Worm (Caenorhabditis elegans) whole organism, late embryonic: ENCODE data around the gene unc-10.

Experiments
- ceh-19 ChIP-seq: fragments of 200-800 bp; sonication (Bioruptor generic); optimal IDR thresholded peaks from 2 replicates; lab custom pipeline; 2018; ENCODE audit warnings: mild to moderate bottlenecking, missing genetic modification characterization, missing compliant biosample characterization
- ceh-2 ChIP-seq: sonication (generic microtip); optimal IDR thresholded peaks from 2 replicates; lab custom pipeline; 2016; ENCODE audit warnings: missing genotype, missing genetic modification characterization, missing compliant biosample characterization
- fkh-10 ChIP-seq: fragments of 150-350 bp; optimal IDR thresholded peaks from 2 replicates; lab custom pipeline; 2014; ENCODE audit warnings: missing biosample characterization, missing genetic modification reagents, missing genetic modification characterization
- hlh-13 ChIP-seq: fragments of 200-800 bp; sonication (Bioruptor generic); optimal IDR thresholded peaks from 2 replicates; lab custom pipeline; 2018; ENCODE audit warnings: mild to moderate bottlenecking, missing genetic modification characterization, missing compliant biosample characterization
- nfya-1 ChIP-seq: sonication (generic microtip); optimal IDR thresholded peaks from 2 replicates; lab custom pipeline; 2017; ENCODE audit warnings: missing genetic modification characterization, mild to moderate bottlenecking, missing compliant biosample characterization, antibody characterized with exemption, moderate library complexity
- nhr-11 ChIP-seq: fragments of 150-350 bp; optimal IDR thresholded peaks from 2 replicates; lab custom pipeline; 2014; ENCODE audit warnings: missing biosample characterization, missing genetic modification characterization
- nhr-232 ChIP-seq: sonication (generic microtip); optimal IDR thresholded peaks from 2 replicates; lab custom pipeline; 2016; ENCODE audit warnings: missing genetic modification characterization, missing compliant biosample characterization
- unc-55 ChIP-seq: sonication (generic microtip); optimal IDR thresholded peaks from 2 replicates; lab custom pipeline; 2017; ENCODE audit warnings: missing biosample characterization, missing genetic modification reagents, missing genetic modification characterization
- zip-5 ChIP-seq: sonication (generic microtip); optimal IDR thresholded peaks from 2 replicates; lab custom pipeline; 2016; ENCODE audit warnings: missing genetic modification characterization, missing compliant biosample characterization

ce11 chrX:7271968-7272367 is 8.2 kb downstream of the unc-10 start, which contains the start of gene F46H5.11:
- TF ChIP-seq unc-55 (GFP tag; lab: Kevin White, UChicago) (no peak), nfya-1 (tag; lab: Kevin White, UChicago) (no peak), ceh-2 (tag; lab: Kevin White, UChicago) (no peak), nhr-11 (no peak), fkh-10 (GFP tag; lab: Kevin White, UChicago) (no peak), ceh-19 (no peak), nhr-232 (tag; lab: Kevin White, UChicago) (no peak), hlh-13 (GFP tag; lab: Kevin White, UChicago) (no peak), zip-5 (tag; lab: Kevin White, UChicago) (no peak)
